Fruit fly (Drosophila melanogaster) whole organism, embryonic: ENCODE data around the gene hook.

Source experiments
- Adf1 ChIP-seq: fragments of 200-800 bp; sonication (Bioruptor generic); IDR thresholded peaks from 2 replicates; pipeline ENCODE4 v1.3.6; 2022; ENCODE audit warnings: missing biosample characterization, missing genetic modification characterization
- Asciz ChIP-seq: fragments of 200-800 bp; sonication (Bioruptor generic); optimal IDR thresholded peaks from 2 replicates; lab custom pipeline; 2017; ENCODE audit warnings: missing biosample characterization, mild to moderate bottlenecking, missing genetic modification characterization, missing genetic modification reagents
- B-H1 ChIP-seq: fragments of 200-800 bp; sonication (Bioruptor generic); IDR thresholded peaks from 3 replicates; pipeline ENCODE4 v1.3.6; 2022; ENCODE audit warnings: missing biosample characterization, missing genetic modification characterization
- Blimp-1 ChIP-seq: fragments of 200-800 bp; sonication (Bioruptor generic); optimal IDR thresholded peaks from 3 replicates; lab custom pipeline; 2018; ENCODE audit warnings: missing biosample characterization, missing genetic modification characterization, mild to moderate bottlenecking, moderate library complexity, missing genetic modification reagents
- CG10366 ChIP-seq: fragments of 200-800 bp; sonication (Bioruptor generic); IDR thresholded peaks from 2 replicates; pipeline ENCODE4 v1.3.6; 2022; ENCODE audit warnings: missing biosample characterization, missing genetic modification characterization
- CG10543 ChIP-seq: fragments of 200-800 bp; sonication (Bioruptor generic); optimal IDR thresholded peaks from 3 replicates; lab custom pipeline; 2017; ENCODE audit warnings: missing biosample characterization, mild to moderate bottlenecking, missing genetic modification characterization, moderate library complexity
- CG12744 ChIP-seq: fragments of 200-800 bp; sonication (Bioruptor generic); optimal IDR thresholded peaks from 2 replicates; lab custom pipeline; 2016; ENCODE audit warnings: missing biosample characterization, missing genetic modification characterization
- CG14441 ChIP-seq: fragments of 200-800 bp; sonication (Bioruptor generic); IDR thresholded peaks from 2 replicates; pipeline ENCODE4 v1.3.6; 2022; ENCODE audit warnings: missing biosample characterization, missing genetic modification characterization
- CG15011 ChIP-seq: fragments of 200-800 bp; sonication (Bioruptor generic); optimal IDR thresholded peaks from 3 replicates; lab custom pipeline; 2018; ENCODE audit warnings: missing biosample characterization, mild to moderate bottlenecking, missing genetic modification characterization
- CG16779 ChIP-seq: fragments of 200-800 bp; sonication (Bioruptor generic); IDR thresholded peaks from 2 replicates; pipeline ENCODE4 v1.3.6; 2022; ENCODE audit warnings: missing biosample characterization, missing genetic modification characterization
- CG17328 ChIP-seq: fragments of 200-800 bp; sonication (Bioruptor generic); IDR thresholded peaks from 2 replicates; pipeline ENCODE4 v1.3.6; 2022; ENCODE audit warnings: missing biosample characterization, missing genetic modification characterization
- CG17802 ChIP-seq: fragments of 200-800 bp; sonication (Bioruptor generic); optimal IDR thresholded peaks from 2 replicates; lab custom pipeline; 2018; ENCODE audit warnings: missing biosample characterization, mild to moderate bottlenecking, missing genetic modification characterization, moderate library complexity
- CG2889 ChIP-seq: fragments of 200-800 bp; sonication (Bioruptor generic); IDR thresholded peaks from 3 replicates; pipeline ENCODE4 v1.3.6; 2022; ENCODE audit warnings: missing biosample characterization, missing genetic modification characterization
- CG3163 ChIP-seq: fragments of 200-800 bp; sonication (Bioruptor generic); optimal IDR thresholded peaks from 3 replicates; lab custom pipeline; 2016; ENCODE audit warnings: missing biosample characterization, missing genetic modification characterization
- CG3281 ChIP-seq: fragments of 200-800 bp; sonication (Bioruptor generic); optimal IDR thresholded peaks from 3 replicates; lab custom pipeline; 2017; ENCODE audit warnings: missing biosample characterization, mild to moderate bottlenecking, missing genetic modification characterization
- CG4617 ChIP-seq: fragments of 200-800 bp; sonication (Bioruptor generic); optimal IDR thresholded peaks from 3 replicates; lab custom pipeline; 2016; ENCODE audit warnings: missing biosample characterization, missing genetic modification characterization, borderline replicate concordance
- CG6689 ChIP-seq: fragments of 200-800 bp; sonication (Bioruptor generic); IDR thresholded peaks from 2 replicates; pipeline ENCODE4 v1.3.6; 2022; ENCODE audit warnings: missing biosample characterization, missing genetic modification characterization
- CG8944 ChIP-seq: fragments of 200-800 bp; sonication (Bioruptor generic); optimal IDR thresholded peaks from 3 replicates; lab custom pipeline; 2016; ENCODE audit warnings: missing biosample characterization, missing genetic modification characterization
- CrebB ChIP-seq: fragments of 200-800 bp; sonication (Bioruptor generic); optimal IDR thresholded peaks from 3 replicates; lab custom pipeline; 2018; ENCODE audit warnings: missing biosample characterization, mild to moderate bottlenecking, missing genetic modification characterization
- Dll ChIP-seq: fragments of 200-800 bp; sonication (Bioruptor generic); IDR thresholded peaks from 4 replicates; pipeline ENCODE4 v1.3.6; 2022; ENCODE audit warnings: missing biosample characterization, missing genetic modification characterization; ENCODE audit not compliant: partially characterized antibody
- E2f2 ChIP-seq: fragments of 200-800 bp; sonication (Bioruptor generic); IDR thresholded peaks from 2 replicates; pipeline ENCODE4 v1.3.6; 2022; ENCODE audit warnings: missing biosample characterization, missing genetic modification characterization
- Ets65A ChIP-seq: fragments of 200-800 bp; sonication (Bioruptor generic); peaks from one replicate; lab custom pipeline; 2016; ENCODE audit warnings: missing biosample characterization, missing genetic modification characterization
- MESR4 ChIP-seq: fragments of 200-800 bp; sonication (Bioruptor generic); optimal IDR thresholded peaks from 2 replicates; lab custom pipeline; 2018; ENCODE audit warnings: missing biosample characterization, mild to moderate bottlenecking, missing genetic modification characterization, moderate library complexity
- Nf-YB ChIP-seq: fragments of 200-800 bp; sonication (Bioruptor generic); optimal IDR thresholded peaks from 3 replicates; lab custom pipeline; 2019; ENCODE audit warnings: missing biosample characterization, mild to moderate bottlenecking, missing genetic modification characterization, moderate library complexity
- Pdp1 ChIP-seq, 2 experiments: fragments of 200-800 bp; sonication (Bioruptor generic); optimal IDR thresholded peaks; 3 replicates each; lab custom pipeline; 2016; ENCODE audit warnings: missing biosample characterization in 2 of 2, missing genetic modification characterization in 2 of 2, mild to moderate bottlenecking in 1 of 2, moderate library complexity in 1 of 2
- Ptx1 ChIP-seq: fragments of 200-800 bp; sonication (Bioruptor generic); IDR thresholded peaks from 2 replicates; pipeline ENCODE4 v1.3.6; 2022; ENCODE audit warnings: missing biosample characterization, missing genetic modification characterization
- Scr ChIP-seq: fragments of 200-800 bp; sonication (Bioruptor generic); IDR thresholded peaks from 2 replicates; pipeline ENCODE4 v1.3.6; 2022; ENCODE audit warnings: missing biosample characterization, missing genetic modification characterization; ENCODE audit not compliant: partially characterized antibody
- Sin3A ChIP-seq: fragments of >200 bp; optimal IDR thresholded peaks from 2 replicates; lab custom pipeline; 2018
- Sry-δ ChIP-seq: fragments of 200-800 bp; sonication (Bioruptor generic); optimal IDR thresholded peaks from 2 replicates; lab custom pipeline; 2016; ENCODE audit warnings: missing biosample characterization, missing genetic modification characterization
- Usf ChIP-seq: fragments of 200-800 bp; sonication (Bioruptor generic); optimal IDR thresholded peaks from 2 replicates; lab custom pipeline; 2017; ENCODE audit warnings: missing genotype, missing biosample characterization, missing genetic modification characterization
- Xbp1 ChIP-seq: fragments of 200-800 bp; sonication (Bioruptor generic); optimal IDR thresholded peaks from 3 replicates; lab custom pipeline; 2016; ENCODE audit warnings: missing biosample characterization, mild to moderate bottlenecking, missing genetic modification characterization
- YL-1 ChIP-seq: fragments of 200-800 bp; sonication (Bioruptor generic); optimal IDR thresholded peaks from 3 replicates; lab custom pipeline; 2017; ENCODE audit warnings: missing biosample characterization, mild to moderate bottlenecking, missing genetic modification characterization
- ato ChIP-seq: fragments of 200-800 bp; sonication (Bioruptor generic); IDR thresholded peaks from 2 replicates; pipeline ENCODE4 v1.3.6; 2022; ENCODE audit warnings: missing biosample characterization, missing genetic modification characterization; ENCODE audit not compliant: partially characterized antibody
- az2 ChIP-seq: fragments of 200-800 bp; sonication (Bioruptor generic); optimal IDR thresholded peaks from 3 replicates; lab custom pipeline; 2016; ENCODE audit warnings: missing biosample characterization, missing genetic modification characterization
- croc ChIP-seq: fragments of 200-800 bp; sonication (Bioruptor generic); conservative IDR thresholded peaks from 3 replicates; pipeline ENCODE4 v1.3.6; 2022; ENCODE audit warnings: missing biosample characterization, missing genetic modification characterization
- cwo ChIP-seq: fragments of 200-800 bp; sonication (Bioruptor generic); optimal IDR thresholded peaks from 3 replicates; lab custom pipeline; 2017; ENCODE audit warnings: missing biosample characterization, missing genetic modification characterization, mild to moderate bottlenecking, moderate library complexity, missing genetic modification reagents
- ewg ChIP-seq: fragments of 200-800 bp; sonication (Bioruptor generic); optimal IDR thresholded peaks from 3 replicates; lab custom pipeline; 2017; ENCODE audit warnings: mild to moderate bottlenecking, missing biosample characterization, missing genetic modification reagents, missing genetic modification characterization
- gsb ChIP-seq: fragments of 200-800 bp; sonication (Bioruptor generic); IDR thresholded peaks from 2 replicates; pipeline ENCODE4 v1.3.6; 2022; ENCODE audit warnings: missing biosample characterization, missing genetic modification characterization
- her ChIP-seq: fragments of 200-800 bp; sonication (Bioruptor generic); optimal IDR thresholded peaks from 2 replicates; lab custom pipeline; 2016; ENCODE audit warnings: missing biosample characterization, missing genetic modification characterization
- kay ChIP-seq: fragments of 200-800 bp; sonication (Bioruptor generic); optimal IDR thresholded peaks from 2 replicates; lab custom pipeline; 2016; ENCODE audit warnings: missing biosample characterization, missing genetic modification characterization
- mirr ChIP-seq: fragments of 200-800 bp; sonication (Bioruptor generic); optimal IDR thresholded peaks from 3 replicates; lab custom pipeline; 2018; ENCODE audit warnings: missing biosample characterization, mild to moderate bottlenecking, missing genetic modification characterization
- pfk ChIP-seq: fragments of 200-800 bp; sonication (Bioruptor generic); optimal IDR thresholded peaks from 2 replicates; lab custom pipeline; 2018; ENCODE audit warnings: missing biosample characterization, mild to moderate bottlenecking, missing genetic modification characterization, moderate library complexity
- sd ChIP-seq: fragments of 200-800 bp; sonication (Bioruptor generic); optimal IDR thresholded peaks from 3 replicates; lab custom pipeline; 2018; ENCODE audit warnings: missing biosample characterization, mild to moderate bottlenecking, missing genetic modification characterization, moderate library complexity
- sens ChIP-seq: fragments of 200-800 bp; sonication (Bioruptor generic); peaks from one replicate; lab custom pipeline; 2016; ENCODE audit warnings: missing biosample characterization, missing genetic modification characterization
- slbo ChIP-seq: fragments of 200-800 bp; sonication (Bioruptor generic); IDR thresholded peaks from 2 replicates; pipeline ENCODE4 v1.3.6; 2022; ENCODE audit warnings: missing biosample characterization, missing genetic modification characterization
- slou ChIP-seq: fragments of 200-800 bp; sonication (Bioruptor generic); optimal IDR thresholded peaks from 3 replicates; lab custom pipeline; 2016; ENCODE audit warnings: missing biosample characterization, missing genetic modification characterization
- slp2 ChIP-seq: fragments of 200-800 bp; sonication (Bioruptor generic); optimal IDR thresholded peaks from 2 replicates; lab custom pipeline; 2016; ENCODE audit warnings: missing biosample characterization, missing genetic modification characterization
- so ChIP-seq: fragments of 200-800 bp; sonication (Bioruptor generic); IDR thresholded peaks from 3 replicates; pipeline ENCODE4 v1.3.6; 2022; ENCODE audit warnings: missing biosample characterization, missing genetic modification characterization
- stc ChIP-seq: fragments of 200-800 bp; sonication (Bioruptor generic); IDR thresholded peaks from 2 replicates; pipeline ENCODE4 v1.3.6; 2022; ENCODE audit warnings: missing biosample characterization, missing genetic modification characterization
- stwl ChIP-seq: fragments of 200-800 bp; sonication (Bioruptor generic); optimal IDR thresholded peaks from 3 replicates; lab custom pipeline; 2018; ENCODE audit warnings: missing biosample characterization, mild to moderate bottlenecking, missing genetic modification characterization, moderate library complexity
- tgo ChIP-seq: fragments of 200-800 bp; sonication (Bioruptor generic); IDR thresholded peaks from 3 replicates; pipeline ENCODE4 v1.3.6; 2022; ENCODE audit warnings: missing biosample characterization, missing genetic modification characterization
- trem ChIP-seq: fragments of 200-800 bp; optimal IDR thresholded peaks from 3 replicates; lab custom pipeline; 2019; ENCODE audit warnings: missing biosample characterization, mild to moderate bottlenecking, missing genetic modification characterization, moderate library complexity
- zfh2 ChIP-seq: fragments of 200-800 bp; sonication (Bioruptor generic); optimal IDR thresholded peaks from 2 replicates; lab custom pipeline; 2016; ENCODE audit warnings: missing biosample characterization, missing genetic modification characterization

hook gene

dm6 chr2L:19041590-19041989, 8.3 kb upstream of the hook start, which contains the start of gene Catsup (continued):
- TF ChIP-seq Blimp-1 (GFP tag; lab: Kevin White, UChicago) (no peak), CG6689 (GFP tag; lab: Robert Waterston, UW) (no peak), CG4617 (GFP tag; lab: Kevin White, UChicago) (peak; percentile 17), CG16779 (GFP tag; lab: Robert Waterston, UW) (no peak), CG15011 (GFP tag; lab: Kevin White, UChicago) (no peak), CG3163 (GFP tag; lab: Kevin White, UChicago) (no peak), CG10543 (no peak), sd (no peak), B-H1 (GFP tag; lab: Robert Waterston, UW) (no peak), cwo (GFP tag; lab: Kevin White, UChicago) (no peak), Sry-δ (peak; percentile 61), CrebB (tag; lab: Kevin White, UChicago) (no peak), so (GFP tag; lab: Robert Waterston, UW) (no peak), CG14441 (GFP tag; lab: Robert Waterston, UW) (no peak), stwl (tag; lab: Kevin White, UChicago) (peak; percentile 59), ato (GFP tag; lab: Robert Waterston, UW) (0 out of 2 replicates have a peak, but pooled peaks have one; percentile 18), Sin3A (lab: Kevin White, UChicago) (peak; percentile 20), her (GFP tag; lab: Kevin White, UChicago) (no peak), ewg (GFP tag; lab: Kevin White, UChicago) (no peak), CG2889 (GFP tag; lab: Robert Waterston, UW) (no peak), CG17802 (tag; lab: Kevin White, UChicago) (no peak), CG3281 (GFP tag; lab: Kevin White, UChicago) (no peak), pfk (GFP tag; lab: Kevin White, UChicago) (no peak), zfh2 (GFP tag; lab: Kevin White, UChicago) (no peak), Scr (peak; percentile 81), sens (GFP tag; lab: Kevin White, UChicago) (peak; percentile 72), CG12744 (GFP tag; lab: Kevin White, UChicago) (no peak), Nf-YB (GFP tag; lab: Kevin White, UChicago) (no peak), mirr (GFP tag; lab: Kevin White, UChicago) (no peak), gsb (GFP tag; lab: Robert Waterston, UW) (no peak), stc (GFP tag; lab: Robert Waterston, UW) (no peak), Dll (GFP tag; lab: Robert Waterston, UW) (peak; percentile 85), az2 (no peak), MESR4 (peak; percentile 54), slp2 (GFP tag; lab: Kevin White, UChicago) (no peak), kay (GFP tag; lab: Kevin White, UChicago) (no peak), slbo (GFP tag; lab: Robert Waterston, UW) (no peak), CG17328 (GFP tag; lab: Robert Waterston, UW) (no peak), Ets65A (GFP tag; lab: Kevin White, UChicago) (no peak), slou (GFP tag; lab: Kevin White, UChicago) (no peak), CG8944 (GFP tag; lab: Kevin White, UChicago) (no peak), trem (tag; lab: Kevin White, UChicago) (peak; percentile 16), YL-1 (GFP tag; lab: Kevin White, UChicago) (peak; percentile 52), croc (GFP tag; lab: Robert Waterston, UW) (no peak), tgo (no peak), Ptx1 (no peak), Asciz (GFP tag; lab: Kevin White, UChicago) (no peak), Xbp1 (GFP tag; lab: Kevin White, UChicago) (peak; percentile 24), E2f2 (peak; percentile 39; the same call in 1 of the 2 replicates), Pdp1 (GFP tag; optimal IDR thresholded peaks at IDR 0.05; lab: Kevin White, UChicago) (no peak), CG10366 (GFP tag; lab: Robert Waterston, UW) (no peak), Usf (GFP tag; lab: Kevin White, UChicago) (no peak), Adf1 (GFP tag; lab: Robert Waterston, UW) (no peak)
